Worm (Caenorhabditis elegans) whole organism, L2 larva: ENCODE results near the gene F13B12.2.

ENCODE experiments used
- R02D3.7 ChIP-seq: fragments of 150-350 bp; optimal IDR thresholded peaks from 2 replicates; lab custom pipeline; 2014; ENCODE audit warnings: missing biosample characterization, missing genetic modification characterization
- ama-1 ChIP-seq: fragments of 150-350 bp; optimal IDR thresholded peaks from 2 replicates; lab custom pipeline; 2018; ENCODE audit warnings: inconsistent platforms
- ceh-16 ChIP-seq: fragments of 150-350 bp; optimal IDR thresholded peaks from 2 replicates; lab custom pipeline; 2014; ENCODE audit warnings: missing biosample characterization, missing genetic modification characterization
- egl-27 ChIP-seq: sonication (generic microtip); optimal IDR thresholded peaks from 3 replicates; lab custom pipeline; 2017; ENCODE audit warnings: missing biosample characterization, missing genetic modification reagents, missing genetic modification characterization
- fos-1 ChIP-seq: fragments of 150-350 bp; optimal IDR thresholded peaks from 2 replicates; lab custom pipeline; 2014; ENCODE audit warnings: missing biosample characterization, missing genetic modification characterization
- nhr-25 ChIP-seq: fragments of 150-350 bp; sonication (generic microtip); optimal IDR thresholded peaks from 3 replicates; lab custom pipeline; 2014; ENCODE audit warnings: missing biosample characterization, missing genetic modification characterization
- skn-1 ChIP-seq: sonication (generic microtip); optimal IDR thresholded peaks from 2 replicates; lab custom pipeline; 2017; ENCODE audit warnings: missing biosample characterization, missing genetic modification characterization
- unc-39 ChIP-seq: fragments of 150-350 bp; optimal IDR thresholded peaks from 2 replicates; lab custom pipeline; 2014; ENCODE audit warnings: missing biosample characterization, missing genetic modification characterization
- unc-62 ChIP-seq: fragments of 150-350 bp; optimal IDR thresholded peaks from 2 replicates; lab custom pipeline; 2014; ENCODE audit warnings: missing biosample characterization, missing genetic modification reagents, missing genetic modification characterization
- zag-1 ChIP-seq: fragments of 150-350 bp; optimal IDR thresholded peaks from 2 replicates; lab custom pipeline; 2014; ENCODE audit warnings: missing biosample characterization, missing genetic modification characterization
- ztf-11 ChIP-seq: sonication (generic microtip); optimal IDR thresholded peaks from 2 replicates; lab custom pipeline; 2017; ENCODE audit warnings: missing biosample characterization, missing genetic modification characterization
- ztf-4 ChIP-seq: fragments of 150-350 bp; optimal IDR thresholded peaks from 2 replicates; lab custom pipeline; 2014; ENCODE audit warnings: missing biosample characterization, missing genetic modification characterization

ce11 chrIV:10409377-10409776 is 19.6 kb downstream of the F13B12.2 start, which contains the start of gene rfk-1:
- TF ChIP-seq skn-1 (tag; lab: Kevin White, UChicago): no peak
- TF ChIP-seq nhr-25 (tag; lab: Kevin White, UChicago): no peak
- no peak for TF ChIP-seq ceh-16 (tag; lab: Kevin White, UChicago)
- no peak for TF ChIP-seq ztf-4 (tag; lab: Kevin White, UChicago)
- no peak for TF ChIP-seq unc-39 (tag; lab: Kevin White, UChicago)
- TF ChIP-seq egl-27: no peak
- TF ChIP-seq ztf-11: no peak
- no peak for TF ChIP-seq R02D3.7
- TF ChIP-seq zag-1 (tag; lab: Kevin White, UChicago): no peak
- TF ChIP-seq ama-1 (lab: Kevin White, UChicago): no peak
- no peak for TF ChIP-seq fos-1 (tag; lab: Kevin White, UChicago)
- no peak for TF ChIP-seq unc-62 (GFP tag; lab: Kevin White, UChicago)
